Worm (Caenorhabditis elegans): Measurements from ENCODE around the gene F07C3.16.

The F07C3.16 gene

DNA sequence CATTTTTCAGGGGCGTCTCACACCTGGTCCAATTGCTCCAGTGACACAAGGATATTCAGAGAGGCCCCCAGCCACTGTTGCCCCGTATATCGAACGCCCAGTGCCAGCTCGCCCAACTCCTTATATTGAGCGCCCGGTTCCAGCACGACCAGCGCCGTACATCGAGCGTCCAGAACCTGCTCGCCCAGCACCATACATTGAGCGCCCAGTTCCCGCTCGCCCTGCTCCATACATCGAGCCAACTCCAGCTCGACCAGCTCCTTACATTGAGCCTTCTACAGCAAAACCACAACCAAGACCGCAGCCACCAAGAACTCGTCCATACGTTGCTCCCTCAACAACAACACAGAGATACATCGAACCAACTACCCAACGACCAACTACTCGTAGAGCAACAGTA lies 34.5 kb downstream of the F07C3.16 start:
- TF ChIP-seq ham-2 (GFP tag; optimal IDR thresholded peaks at IDR 0.05): no peak
- TF ChIP-seq nhr-28 (tag; optimal IDR thresholded peaks at IDR 0.05): no peak
- TF ChIP-seq ces-1 (GFP tag; optimal IDR thresholded peaks at IDR 0.05): no peak
- TF ChIP-seq flh-1 (GFP tag; optimal IDR thresholded peaks at IDR 0.05): no peak
- TF ChIP-seq unc-62 (GFP tag; optimal IDR thresholded peaks at IDR 0.05): no peak
- TF ChIP-seq pha-4 (tag; optimal IDR thresholded peaks at IDR 0.05): no peak
- no peak for TF ChIP-seq lsy-2 (tag; optimal IDR thresholded peaks at IDR 0.05)
- no peak for TF ChIP-seq unc-120 (tag; optimal IDR thresholded peaks at IDR 0.05; ENCODE audit: poor library complexity, severe bottlenecking)
- no peak for TF ChIP-seq nhr-76 (tag; optimal IDR thresholded peaks at IDR 0.05)
- TF ChIP-seq sem-2 (GFP tag; optimal IDR thresholded peaks at IDR 0.05): no peak
- TF ChIP-seq ceh-39 (tag; optimal IDR thresholded peaks at IDR 0.05): no peak
- TF ChIP-seq mep-1 (tag; optimal IDR thresholded peaks at IDR 0.05): no peak
- no peak for TF ChIP-seq sptf-1 (tag; optimal IDR thresholded peaks at IDR 0.05)
- no peak for TF ChIP-seq mab-5 (tag; optimal IDR thresholded peaks at IDR 0.05)
- no peak for TF ChIP-seq drap-1 (GFP tag; optimal IDR thresholded peaks at IDR 0.05)
- no peak for TF ChIP-seq tbx-8 (GFP tag; optimal IDR thresholded peaks at IDR 0.05)
- no peak for TF ChIP-seq snpc-4 (tag; optimal IDR thresholded peaks at IDR 0.05)

DNA sequence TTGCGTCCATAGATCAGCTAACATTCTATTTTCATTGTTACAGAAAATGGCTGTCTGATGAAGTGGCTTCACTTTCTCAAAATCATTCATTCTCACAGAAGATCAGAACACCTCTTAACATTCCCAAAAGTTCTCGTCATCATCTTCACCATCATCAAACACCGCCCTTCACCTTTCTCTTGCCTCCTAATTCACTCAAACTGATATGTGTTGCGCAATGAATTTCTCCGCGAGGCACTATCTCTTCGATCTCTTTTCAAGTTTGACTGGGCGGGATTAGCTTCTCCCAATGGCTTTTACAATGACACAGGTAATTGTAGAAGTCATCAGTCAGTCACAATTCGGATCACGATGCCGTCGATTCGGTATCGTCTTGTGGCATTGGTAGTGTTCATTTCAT lies 35.8 kb downstream of the F07C3.16 start, which contains the start of gene grd-6:
Gene grd-6 (plus strand): TSS at position 301 of the 400 bp plus-strand sequence.
- TF ChIP-seq ceh-43 (GFP tag; optimal IDR thresholded peaks at IDR 0.05) (no peak), flh-1 (GFP tag; optimal IDR thresholded peaks at IDR 0.05) (no peak), zip-8 (tag; optimal IDR thresholded peaks at IDR 0.05) (peak; percentile 44)

DNA sequence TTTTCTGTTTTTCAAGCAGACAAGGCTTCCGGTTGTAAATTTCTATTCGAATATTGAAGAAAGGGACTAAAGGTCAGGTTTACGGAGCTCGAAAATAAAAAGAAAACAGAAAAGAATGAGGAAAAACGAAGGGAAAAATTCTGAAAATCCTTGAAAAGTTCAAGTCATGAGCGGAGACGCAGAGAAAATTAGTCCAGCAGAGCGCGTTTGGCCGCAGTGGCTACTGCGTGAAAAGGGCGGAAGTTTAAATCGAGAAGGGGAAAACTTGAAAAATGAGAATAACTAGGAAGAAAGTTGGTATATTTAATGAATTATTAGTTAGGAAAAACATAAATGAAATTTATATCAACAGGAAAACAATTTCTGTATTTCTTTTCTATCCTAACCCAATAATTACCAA lies 36.9 kb downstream of the F07C3.16 start:
- TF ChIP-seq nhr-28 (tag; optimal IDR thresholded peaks at IDR 0.05) (no peak), ces-1 (GFP tag; optimal IDR thresholded peaks at IDR 0.05) (peak; percentile 80), lin-32 (GFP tag; optimal IDR thresholded peaks at IDR 0.05) (no peak), nhr-237 (tag; optimal IDR thresholded peaks at IDR 0.05) (peak; percentile 28), pha-4 (tag; optimal IDR thresholded peaks at IDR 0.05) (peak; percentile 20), mep-1 (tag; optimal IDR thresholded peaks at IDR 0.05) (peak; percentile 66), flh-1 (GFP tag; optimal IDR thresholded peaks at IDR 0.05) (no peak), zip-8 (tag; optimal IDR thresholded peaks at IDR 0.05) (no peak), lsy-2 (tag; optimal IDR thresholded peaks at IDR 0.05) (peak; percentile 30), M03D4.4 (tag; optimal IDR thresholded peaks at IDR 0.05) (no peak)

DNA sequence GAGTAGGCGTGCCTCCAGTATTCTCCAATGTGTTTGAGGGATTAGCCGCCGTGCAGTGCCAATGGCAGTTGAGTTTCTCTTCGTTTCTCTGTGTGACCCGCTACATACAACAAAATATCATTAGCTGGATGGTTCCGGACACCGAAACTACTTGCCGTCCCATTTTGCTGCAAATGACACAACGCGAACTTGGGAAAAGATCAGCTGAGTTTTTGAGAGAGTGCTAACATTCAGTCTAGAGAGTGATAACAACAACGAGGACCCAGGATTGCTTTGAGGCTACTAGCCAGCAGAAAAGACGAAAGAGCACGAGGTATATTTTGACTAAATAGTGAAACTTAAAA lies 38.0 kb downstream of the F07C3.16 start:
- TF ChIP-seq lin-13 (tag; optimal IDR thresholded peaks at IDR 0.05) (no peak), hlh-1 (tag; optimal IDR thresholded peaks at IDR 0.05) (no peak), elt-1 (tag; optimal IDR thresholded peaks at IDR 0.05; ENCODE audit: borderline replicate concordance, insufficient read depth) (no peak), nhr-237 (tag; optimal IDR thresholded peaks at IDR 0.05) (no peak), cnd-1 (tag; optimal IDR thresholded peaks at IDR 0.05) (no peak), ham-2 (GFP tag; optimal IDR thresholded peaks at IDR 0.05) (no peak), ces-1 (GFP tag; optimal IDR thresholded peaks at IDR 0.05) (no peak), zip-8 (tag; optimal IDR thresholded peaks at IDR 0.05) (no peak), nhr-76 (tag; optimal IDR thresholded peaks at IDR 0.05) (no peak), sem-2 (GFP tag; optimal IDR thresholded peaks at IDR 0.05) (no peak), snpc-4 (tag; optimal IDR thresholded peaks at IDR 0.05) (no peak), elt-3 (tag; optimal IDR thresholded peaks at IDR 0.05) (no peak), nhr-28 (tag; optimal IDR thresholded peaks at IDR 0.05) (no peak), lsy-2 (tag; optimal IDR thresholded peaks at IDR 0.05) (no peak), mls-2 (tag; optimal IDR thresholded peaks at IDR 0.05) (no peak)

DNA sequence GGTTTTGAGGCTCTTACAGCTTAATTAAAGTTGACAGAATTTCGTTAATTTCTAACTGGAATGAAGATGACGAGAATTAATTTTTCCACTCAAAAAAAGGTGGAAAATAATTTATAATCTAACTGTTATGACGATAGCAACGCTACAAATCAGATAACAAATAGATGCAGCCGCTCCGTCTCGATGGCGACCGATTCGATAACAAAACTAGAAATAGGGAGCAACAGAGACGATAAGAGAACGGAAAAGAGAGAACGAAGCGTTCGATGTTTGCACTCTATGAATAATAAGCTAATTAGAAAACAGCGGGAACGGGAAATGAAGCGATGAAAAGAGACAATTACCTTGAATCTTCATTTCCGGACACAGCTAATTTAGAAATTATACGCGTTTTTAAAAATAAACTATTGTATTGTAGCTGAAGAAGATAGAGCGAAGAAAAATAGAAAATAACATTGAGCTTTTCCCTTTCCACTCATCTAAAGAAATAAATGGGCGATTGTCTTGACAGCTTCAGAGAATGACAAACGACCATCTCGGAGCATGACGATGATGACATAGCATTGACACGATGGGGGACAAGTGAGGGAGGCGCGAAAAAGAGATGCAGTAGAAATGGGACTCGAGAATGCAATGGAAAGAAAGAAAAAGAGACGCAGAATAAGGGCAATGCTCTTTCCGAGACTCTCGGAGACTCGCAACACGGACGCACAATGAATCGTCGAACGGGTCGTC lies 38.5 kb downstream of the F07C3.16 start:
- peak; percentile 37 for TF ChIP-seq mls-2 (tag; optimal IDR thresholded peaks at IDR 0.05)
- TF ChIP-seq mep-1 (tag; optimal IDR thresholded peaks at IDR 0.05): peak; percentile 22
- TF ChIP-seq nhr-2 (tag; optimal IDR thresholded peaks at IDR 0.05): no peak
- peak; percentile 20 for TF ChIP-seq ces-1 (GFP tag; optimal IDR thresholded peaks at IDR 0.05)
- peak; percentile 91 for TF ChIP-seq unc-62 (GFP tag; optimal IDR thresholded peaks at IDR 0.05)

DNA sequence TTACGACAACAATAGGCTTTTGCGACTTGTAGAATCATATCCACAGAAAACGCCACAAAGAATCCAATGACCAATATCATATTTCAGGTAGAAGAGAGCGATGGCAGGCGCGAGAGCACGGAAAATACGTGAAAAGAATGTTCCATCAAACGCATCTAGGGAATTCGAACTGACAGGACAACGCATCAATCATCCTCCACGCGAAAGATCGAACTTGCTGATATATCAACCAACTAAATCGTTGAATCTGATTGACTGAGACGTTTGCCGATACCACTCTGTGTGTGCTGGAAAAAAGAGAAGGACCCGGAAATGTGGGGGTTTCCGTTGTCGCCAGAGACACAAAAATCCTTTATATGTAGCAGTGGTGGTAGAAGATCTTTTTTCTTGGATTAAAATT lies 39.2 kb downstream of the F07C3.16 start:
- TF ChIP-seq bed-3 (GFP tag; optimal IDR thresholded peaks at IDR 0.05): no peak
- peak; percentile 6 for TF ChIP-seq elt-1 (tag; optimal IDR thresholded peaks at IDR 0.05; ENCODE audit: borderline replicate concordance, insufficient read depth)
- TF ChIP-seq unc-62 (GFP tag; optimal IDR thresholded peaks at IDR 0.05): peak; percentile 91

All from whole organism, mixed stage, embryonic.